Fruit fly (Drosophila melanogaster) whole organism: ENCODE data around the gene CG3106.

ENCODE experiments used
- CG8478 ChIP-seq: fragments of >200 bp; optimal IDR thresholded peaks from 2 replicates; lab custom pipeline; 2018; ENCODE audit warnings: inconsistent platforms
- Dll ChIP-seq: fragments of >200 bp; optimal IDR thresholded peaks from 2 replicates; lab custom pipeline; 2017
- EcR ChIP-seq, 2 experiments: fragments of >200 bp; optimal IDR thresholded peaks; 2 replicates each; lab custom pipeline; 2017; ENCODE audit warnings: missing biosample characterization in 2 of 2, missing genetic modification characterization in 2 of 2, missing genetic modification reagents in 2 of 2
- pan ChIP-seq: fragments of >200 bp; optimal IDR thresholded peaks from 2 replicates; lab custom pipeline; 2017
- usp ChIP-seq: fragments of >200 bp; optimal IDR thresholded peaks from 2 replicates; lab custom pipeline; 2017; ENCODE audit warnings: missing biosample characterization, missing genetic modification characterization, mixed read lengths

dm6 chrX:9641184-9641772, 21.4 kb downstream of the CG3106 start:
- TF ChIP-seq pan (lab: Kevin White, UChicago): no peak
- no peak for TF ChIP-seq EcR (GFP tag; optimal IDR thresholded peaks at IDR 0.05; lab: Kevin White, UChicago)
- TF ChIP-seq Dll (lab: Kevin White, UChicago): no peak
- TF ChIP-seq CG8478 (lab: Kevin White, UChicago): no peak
- TF ChIP-seq usp: no peak
